Worm (Caenorhabditis elegans) whole organism, late embryonic: ENCODE data around the gene irld-22.

Experiments
- fax-1 ChIP-seq: sonication (generic microtip); optimal IDR thresholded peaks from 2 replicates; lab custom pipeline; 2016; ENCODE audit warnings: missing genotype, missing genetic modification characterization, missing compliant biosample characterization
- fkh-10 ChIP-seq: fragments of 150-350 bp; optimal IDR thresholded peaks from 2 replicates; lab custom pipeline; 2014; ENCODE audit warnings: missing biosample characterization, missing genetic modification reagents, missing genetic modification characterization
- gmeb-2 ChIP-seq: sonication (generic microtip); optimal IDR thresholded peaks from 2 replicates; lab custom pipeline; 2016; ENCODE audit warnings: missing genetic modification characterization, inconsistent platforms, missing compliant biosample characterization
- lin-11 ChIP-seq: fragments of 200-800 bp; sonication (Bioruptor generic); optimal IDR thresholded peaks from 2 replicates; lab custom pipeline; 2018; ENCODE audit warnings: mild to moderate bottlenecking, missing genetic modification characterization, missing compliant biosample characterization
- odd-2 ChIP-seq: sonication (generic microtip); optimal IDR thresholded peaks from 2 replicates; lab custom pipeline; 2017; ENCODE audit warnings: antibody characterized with exemption, mild to moderate bottlenecking, missing genetic modification characterization, missing compliant biosample characterization
- pha-4 ChIP-seq: fragments of 150-350 bp; optimal IDR thresholded peaks from 2 replicates; lab custom pipeline; 2018; ENCODE audit warnings: missing biosample characterization, missing genetic modification reagents, missing genetic modification characterization
- pqm-1 ChIP-seq: sonication (generic microtip); optimal IDR thresholded peaks from 2 replicates; lab custom pipeline; 2016; ENCODE audit warnings: missing genetic modification characterization, missing compliant biosample characterization
- ref-2 ChIP-seq: sonication (generic microtip); optimal IDR thresholded peaks from 2 replicates; lab custom pipeline; 2016; ENCODE audit warnings: missing genetic modification characterization, missing compliant biosample characterization
- sox-4 ChIP-seq: sonication (generic microtip); optimal IDR thresholded peaks from 2 replicates; lab custom pipeline; 2017; ENCODE audit warnings: mild to moderate bottlenecking, missing genetic modification characterization, inconsistent platforms, missing compliant biosample characterization
- unc-3 ChIP-seq, 2 experiments: fragments of 200-800 bp in 1 of 2; sonication (Bioruptor generic) in 1 of 2; sonication (generic microtip) in 1 of 2; conservative IDR thresholded peaks in 1 of 2; optimal IDR thresholded peaks in 1 of 2; 2 replicates each; pipeline versions ENCODE4 v1.3.6 to Lab custom; 2016 to 2022; ENCODE audit warnings: missing compliant biosample characterization in 2 of 2, missing genetic modification characterization in 2 of 2, missing genetic modification reagents in 1 of 2
- unc-55 ChIP-seq: sonication (generic microtip); optimal IDR thresholded peaks from 2 replicates; lab custom pipeline; 2017; ENCODE audit warnings: missing biosample characterization, missing genetic modification reagents, missing genetic modification characterization
- unc-86 ChIP-seq: sonication (generic microtip); optimal IDR thresholded peaks from 2 replicates; lab custom pipeline; 2016; ENCODE audit warnings: missing genetic modification characterization, missing compliant biosample characterization

DNA sequence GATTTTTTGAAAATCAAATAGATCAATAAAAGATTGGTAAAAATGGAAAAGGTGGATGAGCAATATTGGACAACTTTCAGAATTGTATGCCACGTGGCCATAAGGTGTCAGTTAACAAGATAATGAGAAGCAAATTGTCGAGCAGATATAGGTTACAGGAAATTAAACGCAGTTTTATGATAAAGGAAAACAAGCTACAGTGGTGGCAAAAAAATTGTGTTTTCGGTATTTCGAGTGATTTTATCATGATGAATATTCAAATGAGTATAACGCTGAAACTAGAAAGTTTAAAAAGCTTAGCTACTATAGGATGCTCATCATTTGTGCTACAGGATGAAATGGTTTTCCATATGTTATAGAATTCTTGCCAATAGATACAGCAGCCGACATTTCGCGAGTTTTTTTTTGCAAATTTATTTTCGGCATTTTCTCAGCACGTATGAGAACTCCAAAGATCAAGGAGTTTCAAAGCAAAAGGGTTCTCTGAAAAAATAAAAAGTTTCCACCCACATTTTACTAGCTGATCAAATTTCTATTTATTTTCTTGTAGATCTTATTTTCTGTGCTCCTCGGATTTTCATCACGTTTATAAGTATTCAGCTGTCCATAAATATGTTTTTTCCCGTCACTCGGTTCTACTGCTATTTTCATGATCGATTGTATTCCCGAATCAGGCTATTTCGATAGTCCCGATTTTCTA is 2.6 kb upstream of the irld-22 start, which contains the start of the genes str-229 and srh-190:
- no peak for TF ChIP-seq unc-3 (GFP tag; conservative IDR thresholded peaks at IDR 0.05; lab: Robert Waterston, UW)
- TF ChIP-seq unc-3 (tag; optimal IDR thresholded peaks at IDR 0.05; lab: Kevin White, UChicago) = no peak
- TF ChIP-seq fax-1 (tag; lab: Kevin White, UChicago) = no peak
- TF ChIP-seq gmeb-2 (tag; lab: Kevin White, UChicago) = no peak
- no peak for TF ChIP-seq odd-2 (tag; lab: Kevin White, UChicago)
- no peak for TF ChIP-seq lin-11
- no peak for TF ChIP-seq fkh-10 (GFP tag; lab: Kevin White, UChicago)
- no peak for TF ChIP-seq unc-55 (GFP tag; lab: Kevin White, UChicago)
- no peak for TF ChIP-seq sox-4 (tag; lab: Kevin White, UChicago)
- no peak for TF ChIP-seq ref-2
- no peak for TF ChIP-seq pqm-1 (tag; lab: Kevin White, UChicago)
- no peak for TF ChIP-seq unc-86 (tag; lab: Kevin White, UChicago)
- no peak for TF ChIP-seq pha-4
